Fruit fly (Drosophila melanogaster): ENCODE results near the gene nonA-l.

Gene nonA-l

dm6 chr3R:16650950-16651349, 10.9 kb downstream of the nonA-l start, which contains the start of gene Mettl4 (continued):
- TF ChIP-seq CG13287 (GFP tag; IDR thresholded peaks at IDR 0.05; ENCODE audit: partially characterized antibody) (peak; percentile 82), Jarid2 (GFP tag; optimal IDR thresholded peaks at IDR 0.05) (no peak), Hr39 (optimal IDR thresholded peaks at IDR 0.05) (no peak), CG4730 (GFP tag; IDR thresholded peaks at IDR 0.05) (no peak), CG31441 (GFP tag; IDR thresholded peaks at IDR 0.05) (no peak), tna (GFP tag; IDR thresholded peaks at IDR 0.05; ENCODE audit: partially characterized antibody) (peak; percentile 64; the same call in 1 of the 2 replicates), pzg (GFP tag; optimal IDR thresholded peaks at IDR 0.05) (peak; percentile 50), CG18599 (GFP tag; optimal IDR thresholded peaks at IDR 0.05) (no peak), run (tag; optimal IDR thresholded peaks at IDR 0.05) (no peak), CG10274 (GFP tag; optimal IDR thresholded peaks at IDR 0.05) (no peak), tx (GFP tag; optimal IDR thresholded peaks at IDR 0.05) (no peak), Chrac-16 (GFP tag; optimal IDR thresholded peaks at IDR 0.05) (no peak), trh (GFP tag; optimal IDR thresholded peaks at IDR 0.05) (no peak), stc (GFP tag; IDR thresholded peaks at IDR 0.05) (no peak), Aef1 (GFP tag; IDR thresholded peaks at IDR 0.05) (no peak), fu2 (GFP tag; optimal IDR thresholded peaks at IDR 0.05) (no peak), Dp (GFP tag; optimal IDR thresholded peaks at IDR 0.05) (peak; percentile 86), gcm2 (GFP tag; optimal IDR thresholded peaks at IDR 0.05) (no peak), CG34224 (GFP tag; IDR thresholded peaks at IDR 0.05; ENCODE audit: partially characterized antibody) (peak; percentile 77), CG17361 (GFP tag; IDR thresholded peaks at IDR 0.05) (no peak), CG43689 (GFP tag; IDR thresholded peaks at IDR 0.05) (no peak), Ssrp (tag; optimal IDR thresholded peaks at IDR 0.05) (no peak), cad (GFP tag; optimal IDR thresholded peaks at IDR 0.05) (no peak), ash1 (GFP tag; optimal IDR thresholded peaks at IDR 0.05) (no peak), pb (GFP tag; optimal IDR thresholded peaks at IDR 0.05) (no peak), mam (GFP tag; optimal IDR thresholded peaks at IDR 0.05) (no peak), CG34422 (GFP tag; IDR thresholded peaks at IDR 0.05) (no peak)

- TF ChIP-seq CG9215 (GFP tag; IDR thresholded peaks at IDR 0.05): no peak
- no peak for TF ChIP-seq H2.0 (GFP tag; IDR thresholded peaks at IDR 0.05)
- no peak for TF ChIP-seq CG17359 (tag; optimal IDR thresholded peaks at IDR 0.05)
- TF ChIP-seq toy (GFP tag; IDR thresholded peaks at IDR 0.05): no peak
- TF ChIP-seq CG13287 (GFP tag; IDR thresholded peaks at IDR 0.05; ENCODE audit: partially characterized antibody): peak; percentile 82
- TF ChIP-seq CG17568 (GFP tag; optimal IDR thresholded peaks at IDR 0.05): no peak
- peak in 1 of 2 experiments; percentile 93 for TF ChIP-seq Pdp1 (GFP tag; optimal IDR thresholded peaks at IDR 0.05)
- TF ChIP-seq slou (GFP tag; optimal IDR thresholded peaks at IDR 0.05): no peak
- TF ChIP-seq abd-A (tag; optimal IDR thresholded peaks at IDR 0.05): no peak
- TF ChIP-seq Dfd (GFP tag; optimal IDR thresholded peaks at IDR 0.05): no peak
- TF ChIP-seq CG12155 (GFP tag; optimal IDR thresholded peaks at IDR 0.05): no peak
- TF ChIP-seq CG2202 (tag; optimal IDR thresholded peaks at IDR 0.05): no peak
- no peak for TF ChIP-seq CG18599 (GFP tag; optimal IDR thresholded peaks at IDR 0.05)
- no peak for TF ChIP-seq Ets65A (GFP tag)
- TF ChIP-seq gt (GFP tag; IDR thresholded peaks at IDR 0.05): no peak
- TF ChIP-seq CG5180 (GFP tag; optimal IDR thresholded peaks at IDR 0.05): no peak
- no peak for TF ChIP-seq CG8281 (tag; optimal IDR thresholded peaks at IDR 0.05)
- no peak for TF ChIP-seq CG11695 (GFP tag; IDR thresholded peaks at IDR 0.05)
- peak; percentile 65 for TF ChIP-seq BEAF-32 (GFP tag; optimal IDR thresholded peaks at IDR 0.05)
- TF ChIP-seq CG9797 (GFP tag; optimal IDR thresholded peaks at IDR 0.05): no peak
- no peak for TF ChIP-seq onecut (GFP tag; IDR thresholded peaks at IDR 0.05)
- no peak for TF ChIP-seq CG14441 (GFP tag; IDR thresholded peaks at IDR 0.05)
- no peak for TF ChIP-seq peb (GFP tag; IDR thresholded peaks at IDR 0.05)
- no peak for TF ChIP-seq phol (tag; optimal IDR thresholded peaks at IDR 0.05)
- no peak for TF ChIP-seq CkIIα-i1 (GFP tag; IDR thresholded peaks at IDR 0.05)
- no peak for TF ChIP-seq CG11398 (GFP tag; optimal IDR thresholded peaks at IDR 0.05)
- no peak for TF ChIP-seq CG12391 (tag; optimal IDR thresholded peaks at IDR 0.05)
- no peak for TF ChIP-seq aop (GFP tag; IDR thresholded peaks at IDR 0.05)
Measured at dm6 chr3R:16652091-16652490, 12.1 kb downstream of the nonA-l start, which contains the start of gene CG14907. CG14907 (minus strand) TSS chr3R:16652319.

Data from whole organism, embryonic.